Fruit fly (Drosophila melanogaster) whole organism, pupa: ENCODE measurements around the gene kipf.

Experiments
- CG10348 ChIP-seq: fragments of 200-800 bp; sonication (Bioruptor generic); IDR thresholded peaks from 2 replicates; pipeline ENCODE4 v1.3.6; 2022; ENCODE audit warnings: missing biosample characterization, missing genetic modification characterization
- CG12605 ChIP-seq: fragments of 200-800 bp; sonication (Bioruptor generic); IDR thresholded peaks from 2 replicates; pipeline ENCODE4 v1.3.6; 2022; ENCODE audit warnings: missing biosample characterization, missing genetic modification characterization
- CG13204 ChIP-seq: fragments of 200-800 bp; sonication (Bioruptor generic); optimal IDR thresholded peaks from 2 replicates; lab custom pipeline; 2018; ENCODE audit warnings: missing biosample characterization, mild to moderate bottlenecking, missing genetic modification characterization, moderate library complexity
- CG14655 ChIP-seq: fragments of 200-800 bp; sonication (Bioruptor generic); optimal IDR thresholded peaks from 3 replicates; lab custom pipeline; 2017; ENCODE audit warnings: mild to moderate bottlenecking, missing biosample characterization, missing genetic modification reagents, missing genetic modification characterization
- CG15710 ChIP-seq: fragments of 200-800 bp; sonication (Bioruptor generic); optimal IDR thresholded peaks from 2 replicates; lab custom pipeline; 2018; ENCODE audit warnings: missing biosample characterization, mild to moderate bottlenecking, missing genetic modification characterization, moderate library complexity
- CG17806 ChIP-seq: fragments of 200-800 bp; sonication (Bioruptor generic); optimal IDR thresholded peaks from 2 replicates; lab custom pipeline; 2018; ENCODE audit warnings: missing biosample characterization, mild to moderate bottlenecking, missing genetic modification characterization, moderate library complexity
- CG32121 ChIP-seq: fragments of 200-800 bp; sonication (Bioruptor generic); IDR thresholded peaks from 2 replicates; pipeline ENCODE4 v1.3.6; 2022; ENCODE audit warnings: missing biosample characterization, missing genetic modification characterization
- CG34367 ChIP-seq: fragments of 200-800 bp; sonication (Bioruptor generic); optimal IDR thresholded peaks from 2 replicates; lab custom pipeline; 2018; ENCODE audit warnings: missing biosample characterization, mild to moderate bottlenecking, missing genetic modification characterization
- CG4496 ChIP-seq: fragments of 200-800 bp; sonication (Bioruptor generic); IDR thresholded peaks from 3 replicates; pipeline ENCODE4 v1.3.6; 2022; ENCODE audit warnings: missing biosample characterization, missing genetic modification characterization
- CG8159 ChIP-seq: fragments of 200-800 bp; sonication (Bioruptor generic); optimal IDR thresholded peaks from 3 replicates; lab custom pipeline; 2018; ENCODE audit warnings: missing biosample characterization, mild to moderate bottlenecking, missing genetic modification characterization, moderate library complexity
- CG8301 ChIP-seq: fragments of 200-800 bp; sonication (Bioruptor generic); optimal IDR thresholded peaks from 2 replicates; lab custom pipeline; 2018; ENCODE audit warnings: missing biosample characterization, mild to moderate bottlenecking, missing genetic modification characterization
- CG9948 ChIP-seq: fragments of 200-800 bp; sonication (Bioruptor generic); optimal IDR thresholded peaks from 2 replicates; lab custom pipeline; 2018; ENCODE audit warnings: missing biosample characterization, mild to moderate bottlenecking, missing genetic modification characterization, moderate library complexity
- D1 ChIP-seq: fragments of 200-800 bp; sonication (Bioruptor generic); optimal IDR thresholded peaks from 2 replicates; lab custom pipeline; 2018; ENCODE audit warnings: missing biosample characterization, mild to moderate bottlenecking, missing genetic modification characterization, moderate library complexity
- EcR ChIP-seq: fragments of 200-800 bp; sonication (Bioruptor generic); optimal IDR thresholded peaks from 3 replicates; lab custom pipeline; 2019; ENCODE audit warnings: missing biosample characterization, missing genetic modification characterization, mild to moderate bottlenecking, moderate library complexity, missing genetic modification reagents
- Ets98B ChIP-seq: fragments of 200-800 bp; sonication (Bioruptor generic); IDR thresholded peaks from 2 replicates; pipeline ENCODE4 v1.3.6; 2022; ENCODE audit warnings: missing biosample characterization, missing genetic modification characterization
- Pif1A ChIP-seq: fragments of 200-800 bp; sonication (Bioruptor generic); optimal IDR thresholded peaks from 3 replicates; lab custom pipeline; 2016; ENCODE audit warnings: missing biosample characterization, missing genetic modification characterization
- Pif1B ChIP-seq: fragments of 200-800 bp; sonication (Bioruptor generic); optimal IDR thresholded peaks from 3 replicates; lab custom pipeline; 2016; ENCODE audit warnings: missing biosample characterization, missing genetic modification characterization
- Snoo ChIP-seq: fragments of 200-800 bp; sonication (Bioruptor generic); optimal IDR thresholded peaks from 3 replicates; lab custom pipeline; 2017; ENCODE audit warnings: missing biosample characterization, mild to moderate bottlenecking, missing genetic modification characterization, inconsistent platforms
- fd96Ca ChIP-seq: fragments of 200-800 bp; sonication (Bioruptor generic); IDR thresholded peaks from 3 replicates; pipeline ENCODE4 v1.3.6; 2022; ENCODE audit warnings: missing biosample characterization, missing genetic modification characterization
- gl ChIP-seq: fragments of 200-800 bp; sonication (Bioruptor generic); optimal IDR thresholded peaks from 2 replicates; lab custom pipeline; 2018; ENCODE audit warnings: missing biosample characterization, mild to moderate bottlenecking, missing genetic modification characterization
- rn ChIP-seq: fragments of 200-800 bp; sonication (Bioruptor generic); IDR thresholded peaks from 2 replicates; pipeline ENCODE4 v1.3.6; 2022; ENCODE audit warnings: missing biosample characterization, missing genetic modification characterization

Gene kipf

DNA sequence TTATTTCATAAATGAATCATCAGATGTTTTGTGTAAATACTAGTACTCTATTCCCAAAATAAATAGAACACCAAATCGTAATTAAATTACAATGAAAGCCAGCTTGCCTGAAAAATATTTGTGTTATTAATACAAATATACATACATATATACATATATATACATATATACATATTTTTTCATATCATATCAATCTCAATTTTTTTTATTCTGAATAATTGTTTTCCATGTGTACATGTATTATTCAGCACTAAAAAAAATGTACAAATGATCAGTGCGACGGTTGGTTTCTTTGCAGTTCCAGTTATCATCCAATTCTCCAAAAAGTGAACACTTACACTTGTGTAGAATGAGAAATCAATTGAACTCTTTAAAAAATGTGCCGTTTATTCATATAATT lies at the start of gene kipf:
kipf (plus strand) TSS at position 301 of the 400 bp plus-strand sequence.
- TF ChIP-seq EcR (GFP tag; lab: Kevin White, UChicago) (no peak), Ets98B (no peak), rn (no peak), CG8159 (no peak), CG34367 (no peak), CG32121 (GFP tag; lab: Robert Waterston, UW) (no peak), CG17806 (no peak), CG15710 (tag; lab: Kevin White, UChicago) (no peak), fd96Ca (no peak), D1 (tag; lab: Kevin White, UChicago) (no peak), CG10348 (GFP tag; lab: Robert Waterston, UW) (no peak), CG12605 (no peak), CG9948 (tag; lab: Kevin White, UChicago) (no peak), Snoo (tag; lab: Kevin White, UChicago) (no peak), CG8301 (tag; lab: Kevin White, UChicago) (no peak), Pif1B (GFP tag; lab: Kevin White, UChicago) (no peak), gl (tag; lab: Kevin White, UChicago) (no peak), CG13204 (no peak)

DNA sequence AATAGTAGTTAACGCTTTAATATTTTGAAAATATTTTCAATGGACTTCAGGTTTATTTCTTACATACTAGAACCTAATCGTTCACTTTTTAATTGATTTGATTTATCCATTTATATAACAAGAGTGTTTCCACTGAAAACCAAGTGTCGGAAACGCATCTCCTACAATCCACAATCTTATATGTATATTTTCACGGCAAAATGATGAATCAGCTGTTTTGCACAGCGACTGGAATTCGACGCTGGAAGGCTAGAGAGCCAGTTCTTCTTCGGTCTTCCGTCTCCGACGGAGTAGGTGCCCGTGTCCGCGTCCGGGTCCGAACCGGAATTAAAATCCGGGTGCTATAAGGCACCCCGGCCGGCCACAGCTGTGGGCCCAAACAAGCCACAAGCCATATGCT lies 29.2 kb upstream of the kipf start:
- TF ChIP-seq CG14655 (no peak), CG8159 (no peak)

- no peak for TF ChIP-seq gl (tag; lab: Kevin White, UChicago)
- peak; percentile 61; the same call in 2 of the 3 replicates for TF ChIP-seq CG4496 (GFP tag; lab: Robert Waterston, UW)
- TF ChIP-seq Pif1B (GFP tag; lab: Kevin White, UChicago) = no peak
- TF ChIP-seq CG10348 (GFP tag; lab: Robert Waterston, UW) = no peak
- no peak for TF ChIP-seq rn
- no peak for TF ChIP-seq D1 (tag; lab: Kevin White, UChicago)
- TF ChIP-seq CG13204 = peak; percentile 12
- no peak for TF ChIP-seq CG8301 (tag; lab: Kevin White, UChicago)
- no peak for TF ChIP-seq CG34367
- no peak for TF ChIP-seq CG32121 (GFP tag; lab: Robert Waterston, UW)
- peak; percentile 28 for TF ChIP-seq EcR (GFP tag; lab: Kevin White, UChicago)
Observed at dm6 chr3R:7886167-7886858, 27.3 kb upstream of the kipf start, which contains the start of gene CG17816. TSS of gene CG17816 (minus strand) at chr3R:7886733.

dm6 chr3R:7886859-7887190 lies 26.8 kb upstream of the kipf start, which contains the start of gene ArgRS-m:
TSS of gene ArgRS-m (plus strand) at chr3R:7887045.
- TF ChIP-seq CG4496 (GFP tag; lab: Robert Waterston, UW) (peak; percentile 82), fd96Ca (peak; percentile 48; the same call in 1 of the 3 replicates), CG34367 (peak; percentile 30), CG17806 (peak; percentile 2), rn (no peak), CG9948 (tag; lab: Kevin White, UChicago) (peak; percentile 40), CG10348 (GFP tag; lab: Robert Waterston, UW) (no peak), gl (tag; lab: Kevin White, UChicago) (no peak), Ets98B (peak; percentile 61; the same call in 1 of the 2 replicates), Pif1A (GFP tag; lab: Kevin White, UChicago) (no peak), CG14655 (peak; percentile 37), CG15710 (tag; lab: Kevin White, UChicago) (peak; percentile 31), CG8301 (tag; lab: Kevin White, UChicago) (no peak), Snoo (tag; lab: Kevin White, UChicago) (no peak), CG12605 (no peak; the same call in 1 of the 2 replicates), Pif1B (GFP tag; lab: Kevin White, UChicago) (peak; percentile 12), CG8159 (peak; percentile 20), D1 (tag; lab: Kevin White, UChicago) (no peak), CG32121 (GFP tag; lab: Robert Waterston, UW) (peak; percentile 47; the same call in 1 of the 2 replicates), EcR (GFP tag; lab: Kevin White, UChicago) (no peak), CG13204 (no peak)
- TF ChIP-seq, all 21 proteins: peak for 11

DNA sequence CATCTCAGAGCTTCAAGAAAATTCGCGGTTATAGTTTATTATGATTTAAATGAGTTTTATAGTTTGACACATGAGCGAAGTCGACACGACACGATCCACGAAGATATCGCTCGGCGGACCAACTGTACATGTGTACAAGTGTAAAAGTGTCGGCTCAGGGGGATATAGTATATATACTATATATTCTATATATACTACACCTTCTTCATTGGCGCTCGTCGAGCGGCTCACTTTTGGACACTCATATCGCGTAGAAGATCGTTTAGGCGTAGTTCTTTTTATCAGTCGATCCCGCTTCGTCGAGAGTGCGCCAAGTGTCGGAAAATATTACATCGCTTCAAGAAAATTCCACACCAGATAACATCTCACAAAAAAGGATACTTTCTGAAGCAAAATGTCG lies 22.6 kb upstream of the kipf start, which contains the start of gene wtrw:
wtrw (plus strand) TSS at position 301 of the 400 bp plus-strand sequence.
- TF ChIP-seq CG9948 (tag; lab: Kevin White, UChicago) = no peak
- TF ChIP-seq Pif1B (GFP tag; lab: Kevin White, UChicago) = no peak
- TF ChIP-seq Snoo (tag; lab: Kevin White, UChicago) = no peak
- no peak for TF ChIP-seq CG8301 (tag; lab: Kevin White, UChicago)
- TF ChIP-seq Pif1A (GFP tag; lab: Kevin White, UChicago) = no peak
- TF ChIP-seq CG15710 (tag; lab: Kevin White, UChicago) = no peak
- TF ChIP-seq CG17806 = no peak
- no peak for TF ChIP-seq CG14655
- TF ChIP-seq, all 21 proteins: peak for 0

DNA sequence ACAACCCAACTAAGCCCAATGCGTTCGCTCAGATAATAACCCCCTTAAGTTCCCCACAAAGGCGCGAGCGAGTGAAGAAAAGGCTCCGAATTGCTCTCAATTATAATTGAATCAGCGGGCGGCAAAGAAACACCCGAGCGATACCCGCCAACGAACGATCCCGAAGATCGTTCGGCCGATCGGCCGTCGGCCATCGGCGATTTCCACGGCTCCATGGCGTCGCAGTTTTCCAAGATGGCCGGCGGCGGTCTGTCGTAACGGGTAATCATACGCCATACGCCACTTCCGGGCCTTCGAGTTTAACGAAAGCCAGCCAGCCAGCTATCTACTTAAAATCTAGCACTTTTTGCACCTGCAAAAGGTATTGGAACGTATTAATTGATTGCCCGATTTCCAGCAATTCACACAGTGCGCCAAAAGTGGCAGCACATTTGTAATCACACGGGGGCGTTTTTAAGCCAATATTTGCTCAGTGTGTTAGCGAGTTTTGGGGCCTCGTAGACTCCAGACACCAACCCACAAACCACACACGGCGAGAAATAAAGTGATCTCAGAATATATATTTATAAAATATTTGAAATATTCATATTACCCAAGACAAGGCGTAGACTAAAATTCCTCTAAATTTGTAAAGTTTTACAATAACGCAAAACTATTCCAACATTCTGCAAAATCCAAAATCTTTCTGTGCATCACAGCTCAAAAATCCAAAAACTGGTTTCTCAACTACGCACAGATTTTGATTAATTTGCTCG lies 21.2 kb upstream of the kipf start:
- TF ChIP-seq CG4496 (GFP tag; lab: Robert Waterston, UW) (peak; percentile 87), CG12605 (peak; percentile 71), Ets98B (peak; percentile 79), fd96Ca (peak; percentile 84), Pif1B (GFP tag; lab: Kevin White, UChicago) (peak; percentile 62), CG17806 (peak; percentile 27), Pif1A (GFP tag; lab: Kevin White, UChicago) (peak; percentile 53), CG34367 (no peak), CG8301 (tag; lab: Kevin White, UChicago) (peak; percentile 1), CG8159 (peak; percentile 3), CG14655 (peak; percentile 39), gl (tag; lab: Kevin White, UChicago) (no peak), CG10348 (GFP tag; lab: Robert Waterston, UW) (no peak), CG32121 (GFP tag; lab: Robert Waterston, UW) (peak; percentile 88), CG15710 (tag; lab: Kevin White, UChicago) (peak; percentile 1), rn (peak; percentile 61; the same call in 1 of the 2 replicates), CG13204 (peak; percentile 17), CG9948 (tag; lab: Kevin White, UChicago) (no peak), EcR (GFP tag; lab: Kevin White, UChicago) (no peak), Snoo (tag; lab: Kevin White, UChicago) (peak; percentile 11)
